Fruit fly (Drosophila melanogaster): ENCODE data around the gene stck.

The stck gene

dm6 chr3R:8313038-8313437, 43.7 kb upstream of the stck start, which contains the start of gene CG7483:
Gene CG7483 (plus strand): TSS chr3R:8313208.
- TF ChIP-seq Eip78C (GFP tag) (peak; percentile 52), CG6792 (GFP tag; optimal IDR thresholded peaks at IDR 0.05) (no peak), net (GFP tag; optimal IDR thresholded peaks at IDR 0.05) (no peak)

DNA sequence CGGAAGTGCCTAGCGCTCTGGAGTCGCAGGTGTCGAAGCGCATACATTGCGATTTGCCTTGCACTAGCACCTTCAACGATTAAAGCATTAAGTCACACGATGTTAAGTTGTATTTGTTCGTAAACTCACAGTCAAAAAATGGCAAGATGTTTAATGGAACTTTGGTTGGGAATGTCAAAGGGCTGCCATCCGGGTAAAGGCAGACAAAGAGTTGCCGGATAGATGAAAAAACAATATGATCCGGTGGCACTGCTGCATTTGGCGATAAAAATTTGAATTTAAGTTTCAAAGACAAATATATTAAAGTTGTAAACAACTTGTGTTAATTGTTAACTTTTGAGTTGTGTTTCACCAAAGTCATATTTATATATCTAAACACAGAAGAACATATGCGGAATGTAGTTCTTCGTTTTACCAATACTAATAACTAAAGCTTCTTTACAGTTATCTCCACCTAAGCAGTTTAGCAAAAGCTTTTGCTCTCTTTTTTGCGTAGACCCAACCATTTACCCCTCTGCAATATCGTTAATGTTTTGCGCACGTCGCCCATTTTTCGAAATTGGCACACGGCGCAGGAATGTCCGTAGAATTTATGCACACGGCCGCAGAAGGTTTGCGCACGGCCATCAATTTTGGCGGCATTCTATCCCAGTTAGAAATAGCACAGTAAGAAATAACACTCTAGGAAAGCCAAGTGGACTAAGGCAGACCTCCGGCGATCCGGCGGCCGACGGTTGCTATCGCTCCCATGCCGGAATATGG, 40.3 kb upstream of the stck start, which contains the start of gene Coq2:
Gene Coq2, minus strand, starts transcription at position 200 of the 762 bp plus-strand sequence.
- TF ChIP-seq CG6163 (GFP tag; IDR thresholded peaks at IDR 0.05) (peak; percentile 30; the same call in 1 of the 3 replicates), CG11762 (GFP tag; optimal IDR thresholded peaks at IDR 0.05; ENCODE audit: insufficient read depth) (no peak), esn (GFP tag; optimal IDR thresholded peaks at IDR 0.05) (peak; percentile 11), cyc (GFP tag; optimal IDR thresholded peaks at IDR 0.05) (no peak), CG8632 (GFP tag; optimal IDR thresholded peaks at IDR 0.05) (no peak)

- peak; percentile 53 for TF ChIP-seq Eip78C (GFP tag)
- 0 out of 3 replicates have a peak, but pooled peaks have one; percentile 39 for TF ChIP-seq eg (GFP tag; IDR thresholded peaks at IDR 0.05)
- TF ChIP-seq Blimp-1 (GFP tag; optimal IDR thresholded peaks at IDR 0.05), result no peak
Measured at dm6 chr3R:8317215-8317614, 39.6 kb upstream of the stck start, which contains the start of gene Ctr1B. Gene Ctr1B (plus strand): TSS chr3R:8317612.

DNA sequence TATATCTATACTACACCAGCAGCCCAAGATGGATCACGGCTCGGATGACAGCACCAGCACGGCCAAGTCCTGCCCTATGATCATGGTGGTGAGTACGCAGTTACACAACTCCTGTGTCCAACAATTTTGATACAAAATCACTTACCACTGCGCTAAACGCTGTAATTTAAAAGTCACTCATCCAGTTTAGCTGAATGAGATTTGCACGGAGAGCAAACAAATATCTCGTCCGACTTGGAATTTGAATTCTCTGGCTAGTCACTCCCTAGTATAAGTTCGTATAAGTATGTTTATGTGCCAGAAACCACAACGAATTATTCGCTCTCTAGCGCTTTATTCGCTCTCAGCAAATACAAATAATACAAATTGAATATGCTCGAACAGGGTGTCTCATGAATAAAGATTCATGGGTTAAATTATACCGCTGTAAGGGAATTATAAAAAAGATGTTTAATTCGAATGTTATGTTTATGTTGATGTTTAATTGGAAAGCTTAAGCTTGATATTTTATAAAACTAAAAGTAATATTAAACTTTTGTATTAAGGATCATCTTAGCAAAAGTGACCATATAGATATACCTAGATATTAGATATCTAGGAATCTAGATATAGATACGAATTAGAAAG, 39.0 kb upstream of the stck start:
- no peak for TF ChIP-seq Gug (GFP tag; IDR thresholded peaks at IDR 0.05)
- no peak for TF ChIP-seq salr (GFP tag; optimal IDR thresholded peaks at IDR 0.05)
- peak; percentile 20 for TF ChIP-seq net (GFP tag; optimal IDR thresholded peaks at IDR 0.05)
- peak; percentile 71 for TF ChIP-seq eg (GFP tag; IDR thresholded peaks at IDR 0.05)
- no peak for TF ChIP-seq CG10631 (GFP tag; optimal IDR thresholded peaks at IDR 0.05)
- no peak for TF ChIP-seq CG6854 (GFP tag; optimal IDR thresholded peaks at IDR 0.05)
- no peak for TF ChIP-seq Met (GFP tag; optimal IDR thresholded peaks at IDR 0.05)
- TF ChIP-seq Hr38 (GFP tag; optimal IDR thresholded peaks at IDR 0.05), result no peak
- no peak for TF ChIP-seq Lpt (GFP tag; optimal IDR thresholded peaks at IDR 0.05)
- TF ChIP-seq CG4318 (GFP tag; optimal IDR thresholded peaks at IDR 0.05), result no peak
- peak; percentile 54; the same call in 2 of the 3 replicates for TF ChIP-seq CG6163 (GFP tag; IDR thresholded peaks at IDR 0.05)
- TF ChIP-seq CG16779 (tag; optimal IDR thresholded peaks at IDR 0.05), result no peak
- peak; percentile 76 for TF ChIP-seq CG15336 (GFP tag; IDR thresholded peaks at IDR 0.05)
- no peak for TF ChIP-seq Smox (GFP tag; optimal IDR thresholded peaks at IDR 0.05)
- no peak for TF ChIP-seq cyc (GFP tag; optimal IDR thresholded peaks at IDR 0.05)
- no peak for TF ChIP-seq spab (GFP tag; optimal IDR thresholded peaks at IDR 0.05)
- peak; percentile 47 for TF ChIP-seq fkh (GFP tag; optimal IDR thresholded peaks at IDR 0.05)
- no peak for TF ChIP-seq CG9139 (GFP tag; optimal IDR thresholded peaks at IDR 0.05)
- no peak for TF ChIP-seq CG11294 (GFP tag; IDR thresholded peaks at IDR 0.05)
- no peak for TF ChIP-seq CG11902 (GFP tag; optimal IDR thresholded peaks at IDR 0.05)
- TF ChIP-seq Sox14 (GFP tag; optimal IDR thresholded peaks at IDR 0.05), result no peak
- TF ChIP-seq ss (GFP tag; optimal IDR thresholded peaks at IDR 0.05), result no peak
- TF ChIP-seq OdsH (GFP tag; optimal IDR thresholded peaks at IDR 0.05), result no peak
- no peak for TF ChIP-seq CG8632 (GFP tag; optimal IDR thresholded peaks at IDR 0.05)
- peak; percentile 66; the same call in 2 of the 3 replicates for TF ChIP-seq CG8119 (GFP tag; IDR thresholded peaks at IDR 0.05)
- TF ChIP-seq fd59A (GFP tag; optimal IDR thresholded peaks at IDR 0.05), result no peak
- TF ChIP-seq Hr4 (GFP tag; optimal IDR thresholded peaks at IDR 0.05), result peak; percentile 51
- no peak for TF ChIP-seq dsx (GFP tag; optimal IDR thresholded peaks at IDR 0.05; ENCODE audit: poor library complexity, severe bottlenecking)
- TF ChIP-seq CG8319 (GFP tag; optimal IDR thresholded peaks at IDR 0.05), result no peak
- TF ChIP-seq CG7368 (GFP tag; optimal IDR thresholded peaks at IDR 0.05), result no peak
- no peak for TF ChIP-seq achi (GFP tag; optimal IDR thresholded peaks at IDR 0.05)
- TF ChIP-seq Eip78C (GFP tag), result no peak

All from whole organism, prepupa.